Fruit fly (Drosophila melanogaster) ovary, adult (tissue): Measurements from ENCODE around the gene CG9426.
"Not testable (repeated sequence)": the region's sequence is repeated elsewhere in the genome, so short reads cannot be mapped to it uniquely, and the experiment has no call there.

Source experiments
- CG17801 ChIP-seq: fragments of 200-800 bp; optimal IDR thresholded peaks from 2 replicates; lab custom pipeline; 2019; ENCODE audit warnings: missing biosample characterization, mild to moderate bottlenecking, missing genetic modification characterization, moderate library complexity; ENCODE audit not compliant: partially characterized antibody

Gene CG9426

DNA sequence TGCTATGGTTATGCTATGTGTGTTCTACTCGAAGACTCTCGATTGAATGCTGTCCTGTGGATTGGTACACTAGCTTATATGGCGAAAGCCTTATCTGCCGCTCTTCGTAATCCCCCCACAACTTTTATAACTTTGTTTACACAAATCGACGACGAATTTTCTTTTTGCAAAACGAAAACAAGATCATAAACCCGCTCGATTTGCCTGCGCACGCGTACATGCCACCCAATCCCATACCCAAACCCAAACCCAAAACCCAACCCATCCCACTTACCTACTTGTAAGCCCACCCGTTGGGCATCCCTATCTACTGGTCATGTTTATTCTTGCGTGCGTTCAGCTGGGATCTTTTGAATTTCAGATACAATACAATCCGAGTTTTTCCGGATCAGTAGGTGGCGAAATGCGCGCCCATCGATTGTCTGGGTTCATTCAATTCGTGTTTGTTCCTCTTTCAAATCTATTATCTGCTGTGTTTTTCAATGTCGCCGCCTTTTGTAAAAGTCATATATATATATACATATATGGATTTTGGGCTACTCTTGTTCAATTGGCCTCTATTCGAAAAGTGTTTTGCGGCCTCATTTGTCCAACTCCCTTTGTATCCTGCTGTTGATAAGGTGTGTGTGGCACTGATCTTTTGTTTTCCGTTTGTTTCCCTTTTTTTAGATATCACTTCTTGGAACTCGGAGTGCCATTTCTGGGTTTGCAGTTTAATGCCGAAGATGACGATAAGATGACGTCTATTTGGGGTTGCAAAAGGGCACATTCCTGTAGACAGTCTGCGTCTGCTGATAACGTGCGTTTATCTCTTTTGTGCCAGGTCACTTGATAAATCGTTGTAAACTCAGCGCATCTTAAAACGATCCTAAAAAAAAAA lies 15.1 kb upstream of the CG9426 start, which contains the start of gene Mabi:
Gene Mabi (minus strand): TSS at position 51 of the 880 bp plus-strand sequence.
- no peak for TF ChIP-seq CG17801 (GFP tag; lab: Kevin White, UChicago)

DNA sequence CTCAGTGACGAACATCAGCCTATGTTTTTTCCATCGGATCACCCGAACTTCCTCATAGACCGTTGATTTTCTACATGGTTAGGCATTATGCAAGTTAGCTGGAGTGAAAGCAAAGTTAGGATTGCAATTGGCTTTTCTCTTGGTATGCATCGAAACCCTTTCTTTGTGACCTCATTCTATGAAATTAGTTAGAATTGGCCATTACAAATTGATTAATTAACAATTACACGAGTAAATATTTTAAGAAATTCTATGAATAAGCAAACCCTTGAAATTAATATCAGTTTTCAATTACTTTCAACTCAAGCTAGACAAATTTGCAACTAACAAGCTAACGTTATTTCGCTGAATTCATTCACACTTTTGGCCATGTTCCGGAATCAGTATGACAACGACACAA lies 12.0 kb upstream of the CG9426 start, which contains the start of gene Prosalpha6T:
Gene Prosalpha6T (plus strand): TSS at position 301 of the 400 bp plus-strand sequence.
- TF ChIP-seq CG17801 (GFP tag; lab: Kevin White, UChicago): no peak

DNA sequence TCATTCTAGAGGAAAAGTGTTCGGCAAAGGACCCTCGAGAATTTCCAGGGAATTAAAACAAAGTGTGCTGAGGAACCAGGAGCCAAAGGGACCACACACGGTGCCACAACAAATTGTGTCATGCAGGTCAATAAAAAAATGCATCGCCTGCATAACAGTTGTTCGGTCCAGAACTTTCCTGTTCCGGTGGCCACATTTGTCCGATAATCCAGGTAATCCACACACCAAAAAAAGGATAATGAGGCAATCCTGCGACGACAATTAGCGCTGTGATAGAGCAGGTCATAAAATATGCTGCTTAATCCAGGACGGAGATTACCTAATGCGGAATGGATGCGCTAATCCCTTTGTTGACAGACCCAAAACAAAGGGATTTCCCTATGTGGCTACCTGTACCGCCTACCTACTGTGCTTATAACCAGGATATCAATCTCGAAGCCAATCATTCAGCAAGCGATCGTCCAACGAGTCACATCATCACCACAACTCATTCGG lies 9.7 kb upstream of the CG9426 start, which contains the start of gene CG16815:
Gene CG16815 (plus strand): TSS at position 445 of the 495 bp plus-strand sequence.
- no peak for TF ChIP-seq CG17801 (GFP tag; lab: Kevin White, UChicago)

dm6 chr2L:13227242-13227641 lies 7.5 kb upstream of the CG9426 start, which contains the start of gene CG16813:
Gene CG16813 (plus strand): TSS chr2L:13227529.
- no peak for TF ChIP-seq CG17801 (GFP tag; lab: Kevin White, UChicago)

DNA sequence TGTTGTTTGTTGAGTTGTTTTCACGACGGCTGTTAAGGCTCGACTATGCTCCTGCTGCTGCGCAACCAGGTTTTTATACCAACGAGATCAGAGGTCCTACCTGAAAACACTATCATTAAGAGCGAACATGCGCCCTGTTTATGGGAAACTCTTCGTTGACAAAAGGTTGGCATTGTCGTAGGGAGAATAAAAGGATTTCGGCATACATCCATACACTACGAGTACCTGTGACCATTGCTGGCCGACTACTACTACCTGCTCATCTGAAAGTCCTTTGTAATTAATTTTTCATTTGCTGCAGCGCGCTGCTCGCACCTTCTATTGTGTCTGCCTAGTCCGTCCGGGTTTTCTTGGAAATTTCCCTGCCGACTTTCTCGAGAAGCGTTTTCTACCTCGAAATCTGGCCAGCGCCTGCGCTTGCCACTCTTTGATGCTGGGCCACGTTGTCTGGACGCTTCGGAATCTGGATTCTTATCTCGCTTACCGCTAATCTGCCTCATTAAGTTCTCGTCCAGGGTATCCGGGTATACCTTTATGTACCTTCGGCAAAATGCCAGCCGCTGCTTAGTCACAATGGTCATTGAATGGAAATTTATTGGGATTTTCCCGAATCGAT lies 5.6 kb upstream of the CG9426 start, which contains the start of gene CG15480:
Gene CG15480 (minus strand): TSS at position 51 of the 616 bp plus-strand sequence.
- TF ChIP-seq CG17801 (GFP tag; lab: Kevin White, UChicago): no peak

- TF ChIP-seq CG17801 (GFP tag; lab: Kevin White, UChicago): peak; percentile 71
Measured at dm6 chr2L:13222225-13222648, 2.5 kb upstream of the CG9426 start, which contains the start of the genes Ski6 and CG16812. Gene Ski6 (minus strand): TSS chr2L:13222429. Gene CG16812 (plus strand): TSS chr2L:13222587.

- TF ChIP-seq CG17801 (GFP tag; lab: Kevin White, UChicago): peak; percentile 25
Measured at dm6 chr2L:13215640-13216129, 4.0 kb downstream of the CG9426 start.

DNA sequence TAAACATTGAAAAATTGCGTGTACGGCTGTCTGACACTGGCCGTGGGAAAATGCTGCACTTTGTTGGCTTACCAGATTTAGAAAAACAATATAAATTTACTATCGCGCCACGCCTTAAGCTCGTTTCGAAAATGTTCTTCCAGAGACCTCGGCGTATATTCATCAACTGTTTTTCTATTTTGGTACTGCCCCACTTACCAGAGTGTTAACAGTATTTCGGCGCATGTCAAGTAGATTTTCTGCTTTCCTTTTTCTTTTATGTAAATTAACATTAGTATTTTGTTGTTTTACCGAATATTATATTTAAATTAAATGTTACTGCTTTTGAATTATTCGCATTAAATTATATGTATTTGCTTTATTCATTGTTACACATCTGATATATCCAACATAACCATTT lies 4.7 kb downstream of the CG9426 start, which contains the start of gene kek4:
Gene kek4 (minus strand): TSS at position 341 of the 400 bp plus-strand sequence.
- TF ChIP-seq CG17801 (GFP tag; lab: Kevin White, UChicago): no peak

- not testable (repeated sequence) for TF ChIP-seq CG17801 (GFP tag; lab: Kevin White, UChicago)
Measured at dm6 chr2L:13211764-13212265, 7.9 kb downstream of the CG9426 start, which contains the start of gene CG15482. Gene CG15482 (minus strand): TSS chr2L:13211814.

DNA sequence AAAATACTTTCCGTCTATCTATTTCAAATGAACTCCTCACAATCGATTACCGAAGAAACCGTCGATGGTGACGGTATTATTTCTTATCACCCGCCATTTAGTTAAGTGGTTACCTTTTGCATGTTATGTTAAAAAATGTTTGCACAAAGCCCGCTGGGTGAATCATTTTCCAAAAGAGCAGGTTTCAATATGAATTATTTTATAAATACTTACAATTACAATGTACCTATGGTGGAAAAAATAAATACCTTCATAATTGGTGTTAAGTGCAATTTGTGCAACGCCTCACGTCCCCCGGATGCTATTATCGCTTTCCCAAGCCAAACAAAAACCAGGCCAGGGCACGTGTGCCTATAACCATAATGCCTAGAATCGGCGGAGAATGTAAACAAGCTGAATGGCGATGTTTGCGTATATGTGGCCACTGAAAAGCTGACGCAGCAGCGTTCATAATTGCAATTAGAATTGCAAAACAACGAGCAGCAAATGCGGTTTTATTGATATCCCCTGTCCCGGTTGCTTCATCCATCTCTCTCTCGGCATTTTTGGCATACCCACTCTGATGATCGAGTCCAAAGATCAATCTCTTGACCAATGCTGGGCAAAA lies 12.8 kb downstream of the CG9426 start:
- peak; percentile 41 for TF ChIP-seq CG17801 (GFP tag; lab: Kevin White, UChicago)

dm6 chr2L:13206077-13206668 lies 13.6 kb downstream of the CG9426 start:
- TF ChIP-seq CG17801 (GFP tag; lab: Kevin White, UChicago): peak; percentile 26

DNA sequence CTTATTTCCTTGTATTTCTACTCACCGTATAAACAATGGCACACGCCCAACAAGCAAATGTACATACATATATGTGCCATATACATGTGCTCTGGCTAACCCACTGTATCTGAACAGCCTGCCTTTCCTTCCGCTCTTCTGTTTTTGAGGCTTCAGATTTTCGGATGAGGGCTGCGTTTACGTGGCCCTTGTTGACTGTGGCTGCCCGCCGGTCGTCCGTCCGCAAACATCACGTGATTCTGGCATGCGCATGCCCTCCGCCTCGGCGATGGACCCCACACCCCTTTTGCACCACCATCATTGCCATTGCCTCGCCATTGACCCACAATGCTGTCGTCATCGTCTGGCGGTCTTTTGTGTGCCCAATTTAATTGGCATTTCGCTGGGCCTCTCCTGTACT lies 14.5 kb downstream of the CG9426 start:
- peak; percentile 6 for TF ChIP-seq CG17801 (GFP tag; lab: Kevin White, UChicago)

DNA sequence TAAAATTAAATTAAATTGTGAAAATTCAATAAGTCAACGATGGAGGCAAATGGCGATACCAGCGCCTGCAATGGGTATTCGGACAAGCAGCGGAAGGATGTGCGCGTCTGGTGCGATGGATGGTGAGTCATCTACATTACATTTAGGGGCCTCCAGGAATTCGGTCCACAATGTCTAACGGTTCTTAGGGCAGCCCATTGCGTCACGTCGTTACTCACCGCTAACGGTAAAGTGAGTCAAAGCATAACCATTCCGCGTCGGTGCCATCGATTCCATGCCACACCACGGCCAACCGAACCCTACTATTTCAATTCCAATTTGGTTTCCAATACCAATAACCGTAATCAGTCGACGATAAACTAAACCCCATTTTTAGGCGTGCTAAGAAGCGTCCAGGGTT lies 15.6 kb downstream of the CG9426 start:
- TF ChIP-seq CG17801 (GFP tag; lab: Kevin White, UChicago): no peak
